Worm (Caenorhabditis elegans) whole organism, L4 larva: ENCODE results near the gene fbxb-42.

Experiments used
- F10B5.3 ChIP-seq: sonication (generic microtip); optimal IDR thresholded peaks from 2 replicates; lab custom pipeline; 2016; ENCODE audit warnings: mild to moderate bottlenecking, missing genetic modification characterization, missing compliant biosample characterization
- F26F4.8 ChIP-seq: fragments of 200-800 bp; sonication (Bioruptor generic); conservative IDR thresholded peaks from 2 replicates; pipeline ENCODE4 v1.3.6; 2022; ENCODE audit warnings: missing genetic modification characterization, missing compliant biosample characterization
- F37D6.2 ChIP-seq: sonication (generic microtip); optimal IDR thresholded peaks from 2 replicates; lab custom pipeline; 2016; ENCODE audit warnings: mild to moderate bottlenecking, missing genetic modification characterization, missing compliant biosample characterization
- F49E8.2 ChIP-seq: sonication (generic microtip); optimal IDR thresholded peaks from 2 replicates; lab custom pipeline; 2016; ENCODE audit warnings: missing compliant biosample characterization, mild to moderate bottlenecking, missing genetic modification characterization, borderline replicate concordance
- T26A8.4 ChIP-seq: fragments of 200-800 bp; sonication (Bioruptor generic); IDR thresholded peaks from 2 replicates; pipeline ENCODE4 v1.3.6; 2022; ENCODE audit warnings: missing genetic modification characterization, missing compliant biosample characterization
- Y5F2A.4 ChIP-seq: fragments of 200-800 bp; sonication (Bioruptor generic); optimal IDR thresholded peaks from 2 replicates; lab custom pipeline; 2018; ENCODE audit warnings: mild to moderate bottlenecking, missing genetic modification characterization, missing compliant biosample characterization
- ZK546.5 ChIP-seq, 2 experiments: sonication (generic microtip); optimal IDR thresholded peaks; 2 replicates each; lab custom pipeline; 2017; ENCODE audit warnings: missing biosample characterization in 2 of 2, missing genetic modification characterization in 2 of 2
- aha-1 ChIP-seq: fragments of 150-350 bp; peaks from one replicate; lab custom pipeline; 2014; ENCODE audit warnings: missing biosample characterization, missing genetic modification characterization
- aly-2 ChIP-seq: sonication (generic microtip); optimal IDR thresholded peaks from 2 replicates; lab custom pipeline; 2018; ENCODE audit warnings: missing biosample characterization, missing genetic modification characterization
- arid-1 ChIP-seq: fragments of 200-800 bp; sonication (Bioruptor generic); conservative IDR thresholded peaks from 2 replicates; pipeline ENCODE4 v1.3.6; 2022; ENCODE audit warnings: missing genetic modification reagents, missing genetic modification characterization, missing compliant biosample characterization
- attf-4 ChIP-seq: sonication (generic microtip); optimal IDR thresholded peaks from 3 replicates; lab custom pipeline; 2017; ENCODE audit warnings: missing biosample characterization, missing genetic modification characterization
- ceh-32 ChIP-seq: sonication (generic microtip); optimal IDR thresholded peaks from 2 replicates; lab custom pipeline; 2016; ENCODE audit warnings: mild to moderate bottlenecking, missing genetic modification characterization, missing compliant biosample characterization; ENCODE audit not compliant: poor library complexity
- ceh-44 ChIP-seq: fragments of 200-800 bp; sonication (Bioruptor generic); IDR thresholded peaks from 2 replicates; pipeline ENCODE4 v1.3.6; 2022; ENCODE audit warnings: missing genetic modification reagents, missing genetic modification characterization, missing compliant biosample characterization
- cey-2 ChIP-seq: sonication (generic microtip); optimal IDR thresholded peaks from 3 replicates; lab custom pipeline; 2017; ENCODE audit warnings: missing genetic modification characterization, mild to moderate bottlenecking, missing compliant biosample characterization, antibody characterized with exemption, borderline replicate concordance; ENCODE audit not compliant: insufficient read depth
- daf-16 ChIP-seq, 3 experiments: sonication (generic microtip); optimal IDR thresholded peaks; 2 replicates each; lab custom pipeline; 2016 to 2017; ENCODE audit warnings: missing genetic modification characterization in 3 of 3, missing genetic modification reagents in 3 of 3, mild to moderate bottlenecking in 2 of 3, missing compliant biosample characterization in 2 of 3, missing biosample characterization in 1 of 3, moderate library complexity in 1 of 3
- daf-19 ChIP-seq: fragments of 200-800 bp; sonication (Bioruptor generic); conservative IDR thresholded peaks from 2 replicates; pipeline ENCODE4 v1.3.6; 2022; ENCODE audit warnings: missing genetic modification characterization, missing compliant biosample characterization
- dmd-8 ChIP-seq: fragments of 200-800 bp; sonication (Bioruptor generic); IDR thresholded peaks from 2 replicates; pipeline ENCODE4 v1.3.6; 2022; ENCODE audit warnings: missing genetic modification characterization, missing compliant biosample characterization
- dmd-9 ChIP-seq: fragments of 200-800 bp; sonication (Bioruptor generic); IDR thresholded peaks from 2 replicates; pipeline ENCODE4 v1.3.6; 2022; ENCODE audit warnings: missing genetic modification reagents, missing genetic modification characterization, missing compliant biosample characterization
- egl-27 ChIP-seq: sonication (generic microtip); optimal IDR thresholded peaks from 3 replicates; lab custom pipeline; 2017; ENCODE audit warnings: missing biosample characterization, missing genetic modification reagents, missing genetic modification characterization
- egl-43 ChIP-seq: fragments of 200-800 bp; sonication (Bioruptor generic); IDR thresholded peaks from 2 replicates; pipeline ENCODE4 v1.3.6; 2022; ENCODE audit warnings: missing genetic modification reagents, missing genetic modification characterization, missing compliant biosample characterization
- fkh-10 ChIP-seq: fragments of 150-350 bp; optimal IDR thresholded peaks from 2 replicates; lab custom pipeline; 2014; ENCODE audit warnings: missing biosample characterization, missing genetic modification reagents, missing genetic modification characterization
- fos-1 ChIP-seq: fragments of 150-350 bp; optimal IDR thresholded peaks from 2 replicates; lab custom pipeline; 2014; ENCODE audit warnings: missing biosample characterization, missing genetic modification characterization
- hmg-1.1 ChIP-seq: fragments of 200-800 bp; sonication (Bioruptor generic); IDR thresholded peaks from 2 replicates; pipeline ENCODE4 v1.3.6; 2022; ENCODE audit warnings: missing genetic modification reagents, missing genetic modification characterization, missing compliant biosample characterization
- jun-1 ChIP-seq: fragments of 150-350 bp; optimal IDR thresholded peaks from 2 replicates; lab custom pipeline; 2014; ENCODE audit warnings: missing biosample characterization, missing genetic modification reagents, missing genetic modification characterization
- lin-38 ChIP-seq: fragments of 200-800 bp; sonication (Bioruptor generic); IDR thresholded peaks from 2 replicates; pipeline ENCODE4 v1.3.6; 2022; ENCODE audit warnings: missing genetic modification reagents, missing genetic modification characterization, missing compliant biosample characterization
- madf-9 ChIP-seq: fragments of 200-800 bp; sonication (Bioruptor generic); conservative IDR thresholded peaks from 2 replicates; pipeline ENCODE4 v1.3.6; 2022; ENCODE audit warnings: missing genetic modification reagents, missing genetic modification characterization, missing compliant biosample characterization
- mdt-29 ChIP-seq: fragments of 200-800 bp; sonication (Bioruptor generic); IDR thresholded peaks from 2 replicates; pipeline ENCODE4 v1.3.6; 2022; ENCODE audit warnings: missing genetic modification reagents, missing genetic modification characterization, missing compliant biosample characterization
- mxl-2 ChIP-seq: fragments of 200-800 bp; sonication (Bioruptor generic); conservative IDR thresholded peaks from 2 replicates; pipeline ENCODE4 v1.3.6; 2022; ENCODE audit warnings: missing genetic modification reagents, missing genetic modification characterization, missing compliant biosample characterization
- mxl-3 ChIP-seq: fragments of 200-800 bp; sonication (Bioruptor generic); optimal IDR thresholded peaks from 2 replicates; lab custom pipeline; 2018; ENCODE audit warnings: mild to moderate bottlenecking, missing genetic modification characterization, missing compliant biosample characterization
- nhr-10 ChIP-seq: fragments of 150-350 bp; optimal IDR thresholded peaks from 2 replicates; lab custom pipeline; 2014; ENCODE audit warnings: missing biosample characterization, missing genetic modification characterization
- nhr-111 ChIP-seq: fragments of 200-800 bp; sonication (Bioruptor generic); optimal IDR thresholded peaks from 2 replicates; lab custom pipeline; 2018; ENCODE audit warnings: mild to moderate bottlenecking, missing genetic modification characterization, missing compliant biosample characterization
- nhr-25 ChIP-seq: sonication (generic microtip); optimal IDR thresholded peaks from 2 replicates; lab custom pipeline; 2017; ENCODE audit warnings: missing genetic modification characterization, mild to moderate bottlenecking, missing compliant biosample characterization, antibody characterized with exemption, moderate library complexity, borderline replicate concordance; ENCODE audit not compliant: insufficient read depth
- nhr-28 ChIP-seq: fragments of 150-350 bp; optimal IDR thresholded peaks from 2 replicates; lab custom pipeline; 2014; ENCODE audit warnings: missing biosample characterization, missing genetic modification characterization
- nhr-41 ChIP-seq: fragments of 200-800 bp; sonication (Bioruptor generic); IDR thresholded peaks from 2 replicates; pipeline ENCODE4 v1.3.6; 2022; ENCODE audit warnings: missing genetic modification reagents, missing genetic modification characterization, missing compliant biosample characterization
- nhr-42 ChIP-seq: fragments of 200-800 bp; sonication (Bioruptor generic); IDR thresholded peaks from 2 replicates; pipeline ENCODE4 v1.3.6; 2022; ENCODE audit warnings: missing genetic modification characterization, missing compliant biosample characterization
- nhr-48 ChIP-seq: sonication (generic microtip); optimal IDR thresholded peaks from 2 replicates; lab custom pipeline; 2016; ENCODE audit warnings: mild to moderate bottlenecking, missing genetic modification characterization, missing compliant biosample characterization
- nhr-6 ChIP-seq: fragments of 150-350 bp; optimal IDR thresholded peaks from 2 replicates; lab custom pipeline; 2014; ENCODE audit warnings: missing biosample characterization, missing genetic modification characterization
- nhr-76 ChIP-seq: fragments of 150-350 bp; optimal IDR thresholded peaks from 2 replicates; lab custom pipeline; 2014; ENCODE audit warnings: missing biosample characterization, missing genetic modification characterization
- pqm-1 ChIP-seq: sonication (generic microtip); optimal IDR thresholded peaks from 2 replicates; lab custom pipeline; 2017; ENCODE audit warnings: missing biosample characterization, missing genetic modification characterization
- rbr-2 ChIP-seq: sonication (generic microtip); optimal IDR thresholded peaks from 2 replicates; lab custom pipeline; 2016; ENCODE audit warnings: missing genotype, missing genetic modification characterization, missing compliant biosample characterization
- saeg-2 ChIP-seq: fragments of 200-800 bp; sonication (Bioruptor generic); IDR thresholded peaks from 2 replicates; pipeline ENCODE4 v1.3.6; 2022; ENCODE audit warnings: missing genetic modification reagents, missing genetic modification characterization, missing compliant biosample characterization
- sdz-12 ChIP-seq: fragments of 200-800 bp; sonication (Bioruptor generic); optimal IDR thresholded peaks from 2 replicates; lab custom pipeline; 2018; ENCODE audit warnings: mild to moderate bottlenecking, missing genetic modification characterization, missing compliant biosample characterization
- set-16 ChIP-seq: fragments of 200-800 bp; sonication (Bioruptor generic); IDR thresholded peaks from 2 replicates; pipeline ENCODE4 v1.3.6; 2022; ENCODE audit warnings: missing genetic modification reagents, missing genetic modification characterization, missing compliant biosample characterization
- spr-3 ChIP-seq: fragments of 200-800 bp; sonication (Bioruptor generic); optimal IDR thresholded peaks from 2 replicates; lab custom pipeline; 2018; ENCODE audit warnings: mild to moderate bottlenecking, missing genetic modification characterization, missing compliant biosample characterization
- tag-97 ChIP-seq: fragments of 200-800 bp; sonication (Bioruptor generic); IDR thresholded peaks from 2 replicates; pipeline ENCODE4 v1.3.6; 2022; ENCODE audit warnings: missing genetic modification characterization, missing compliant biosample characterization
- unc-130 ChIP-seq: sonication (generic microtip); optimal IDR thresholded peaks from 2 replicates; lab custom pipeline; 2016; ENCODE audit warnings: missing genetic modification reagents, missing genetic modification characterization, missing compliant biosample characterization
- vab-7 ChIP-seq: fragments of 200-800 bp; sonication (Bioruptor generic); IDR thresholded peaks from 2 replicates; pipeline ENCODE4 v1.3.6; 2022; ENCODE audit warnings: missing genetic modification reagents, missing genetic modification characterization, missing compliant biosample characterization
- zfp-2 ChIP-seq: sonication (generic microtip); optimal IDR thresholded peaks from 2 replicates; lab custom pipeline; 2016; ENCODE audit warnings: mild to moderate bottlenecking, missing genetic modification characterization, missing compliant biosample characterization
- zip-11 ChIP-seq: fragments of 200-800 bp; sonication (Bioruptor generic); IDR thresholded peaks from 2 replicates; pipeline ENCODE4 v1.3.6; 2022; ENCODE audit warnings: missing genetic modification characterization, missing compliant biosample characterization
- zip-2 ChIP-seq: fragments of 150-350 bp; optimal IDR thresholded peaks from 2 replicates; lab custom pipeline; 2014; ENCODE audit warnings: missing biosample characterization, missing genetic modification characterization
- ztf-11 ChIP-seq: fragments of 150-350 bp; optimal IDR thresholded peaks from 2 replicates; lab custom pipeline; 2014; ENCODE audit warnings: missing biosample characterization, missing genetic modification characterization

Gene fbxb-42

DNA sequence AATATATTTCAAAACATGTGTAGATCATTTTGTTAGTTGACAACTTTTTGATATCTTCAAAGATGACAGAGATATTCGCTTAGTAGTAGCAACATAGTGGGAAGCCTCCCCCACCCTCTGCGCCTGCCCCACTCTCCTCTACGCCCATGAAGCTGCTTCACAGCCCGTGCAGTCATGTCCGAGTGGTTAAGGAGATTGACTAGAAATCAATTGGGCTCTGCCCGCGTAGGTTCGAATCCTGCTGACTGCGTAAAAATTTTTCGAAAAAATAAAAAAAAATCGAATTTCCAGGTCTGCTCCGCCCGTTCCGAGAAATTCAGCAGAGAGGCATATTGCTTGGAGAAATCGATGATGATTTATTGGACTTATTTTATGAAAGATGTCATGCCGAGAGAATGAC is 17.6 kb upstream of the fbxb-42 start (continued):
- TF ChIP-seq fkh-10 (GFP tag; lab: Kevin White, UChicago), result no peak
- TF ChIP-seq dmd-9 (GFP tag; lab: Robert Waterston, UW), result peak; percentile 40; the same call in 1 of the 2 replicates
- TF ChIP-seq ztf-11 (tag; lab: Kevin White, UChicago), result no peak
- no peak for TF ChIP-seq egl-43 (GFP tag; lab: Robert Waterston, UW)
- TF ChIP-seq lin-38, result peak; percentile 71; the same call in 1 of the 2 replicates
- no peak for TF ChIP-seq aly-2
- TF ChIP-seq T26A8.4, result no peak
- no peak for TF ChIP-seq pqm-1 (tag; lab: Kevin White, UChicago)
- TF ChIP-seq nhr-6 (tag; lab: Kevin White, UChicago), result no peak
- no peak for TF ChIP-seq nhr-10 (tag; lab: Kevin White, UChicago)
- peak in 1 of 2 experiments; percentile 23 for TF ChIP-seq daf-16 (GFP tag; optimal IDR thresholded peaks at IDR 0.05; lab: Kevin White, UChicago)
- TF ChIP-seq daf-16 (tag; optimal IDR thresholded peaks at IDR 0.05; lab: Kevin White, UChicago), result no peak
- TF ChIP-seq nhr-76, result no peak
- 0 out of 2 replicates have a peak, but pooled peaks have one; percentile 67 for TF ChIP-seq dmd-8 (GFP tag; lab: Robert Waterston, UW)
- TF ChIP-seq vab-7 (GFP tag; lab: Robert Waterston, UW), result peak; percentile 82
- 0 out of 2 replicates have a peak, but pooled peaks have one; percentile 37 for TF ChIP-seq mxl-2 (GFP tag; lab: Robert Waterston, UW)
- TF ChIP-seq mdt-29 (GFP tag; lab: Robert Waterston, UW), result no peak
- no peak for TF ChIP-seq attf-4
- TF ChIP-seq spr-3 (GFP tag; lab: Kevin White, UChicago), result no peak
- TF ChIP-seq aha-1 (tag; lab: Kevin White, UChicago), result peak; percentile 42
- TF ChIP-seq nhr-42 (GFP tag; lab: Robert Waterston, UW), result no peak
- TF ChIP-seq nhr-41 (GFP tag; lab: Robert Waterston, UW), result 0 out of 2 replicates have a peak, but pooled peaks have one; percentile 41
- TF ChIP-seq zfp-2 (tag; lab: Kevin White, UChicago), result no peak
- no peak for TF ChIP-seq unc-130 (GFP tag; lab: Kevin White, UChicago)
- TF ChIP-seq nhr-25 (tag; lab: Kevin White, UChicago), result no peak
- TF ChIP-seq ceh-32 (tag; lab: Kevin White, UChicago), result no peak
- TF ChIP-seq nhr-28 (tag; lab: Kevin White, UChicago), result no peak
- TF ChIP-seq arid-1 (GFP tag; lab: Robert Waterston, UW), result no peak
- peak; percentile 54 for TF ChIP-seq rbr-2 (tag; lab: Kevin White, UChicago)
- TF ChIP-seq sdz-12 (GFP tag; lab: Kevin White, UChicago), result no peak
- peak; percentile 37 for TF ChIP-seq F37D6.2 (tag; lab: Kevin White, UChicago)
- peak; percentile 26 for TF ChIP-seq F10B5.3
- no peak for TF ChIP-seq ZK546.5 (tag; optimal IDR thresholded peaks at IDR 0.05; lab: Kevin White, UChicago)
- no peak for TF ChIP-seq egl-27
- no peak for TF ChIP-seq Y5F2A.4 (GFP tag; lab: Kevin White, UChicago)
- peak; percentile 41 for TF ChIP-seq nhr-111 (GFP tag; lab: Kevin White, UChicago)
- no peak for TF ChIP-seq zip-11 (GFP tag; lab: Robert Waterston, UW)
- TF ChIP-seq fos-1, result no peak
- TF ChIP-seq tag-97 (GFP tag; lab: Robert Waterston, UW), result no peak
- no peak for TF ChIP-seq nhr-48 (tag; lab: Kevin White, UChicago)
- TF ChIP-seq madf-9 (GFP tag; lab: Robert Waterston, UW), result peak; percentile 79
- no peak for TF ChIP-seq zip-2 (tag; lab: Kevin White, UChicago)
- no peak for TF ChIP-seq mxl-3 (GFP tag; lab: Kevin White, UChicago)
- TF ChIP-seq F26F4.8 (GFP tag; lab: Robert Waterston, UW), result no peak
- TF ChIP-seq set-16 (GFP tag; lab: Robert Waterston, UW), result peak; percentile 43; the same call in 1 of the 2 replicates
- TF ChIP-seq cey-2 (tag; lab: Kevin White, UChicago), result no peak
- peak; percentile 88 for TF ChIP-seq hmg-1.1 (GFP tag; lab: Robert Waterston, UW)
- TF ChIP-seq saeg-2 (GFP tag; lab: Robert Waterston, UW), result no peak
- TF ChIP-seq ceh-44 (GFP tag; lab: Robert Waterston, UW), result no peak; the same call in 1 of the 2 replicates
- no peak for TF ChIP-seq jun-1 (tag; lab: Kevin White, UChicago)
- TF ChIP-seq daf-19 (GFP tag; lab: Robert Waterston, UW), result no peak
- peak; percentile 9 for TF ChIP-seq F49E8.2 (tag; lab: Kevin White, UChicago)
